Worm (Caenorhabditis elegans) whole organism, young adult: ENCODE results near the gene F59A1.16.

Source experiments
- D2030.7 ChIP-seq: fragments of 200-800 bp; sonication (Bioruptor generic); IDR thresholded peaks from 2 replicates; pipeline ENCODE4 v1.3.6; 2022; ENCODE audit warnings: missing genetic modification reagents, missing genetic modification characterization, missing compliant biosample characterization
- F10E7.11 ChIP-seq: sonication (generic microtip); optimal IDR thresholded peaks from 2 replicates; lab custom pipeline; 2017; ENCODE audit warnings: mild to moderate bottlenecking, missing genetic modification characterization, moderate library complexity, missing compliant biosample characterization
- F33H1.4 ChIP-seq: fragments of 200-800 bp; sonication (Bioruptor generic); IDR thresholded peaks from 2 replicates; pipeline ENCODE4 v1.3.6; 2022; ENCODE audit warnings: missing genetic modification reagents, missing genetic modification characterization, missing compliant biosample characterization
- F49E8.2 ChIP-seq: sonication (generic microtip); optimal IDR thresholded peaks from 3 replicates; lab custom pipeline; 2017; ENCODE audit warnings: missing genetic modification characterization, mild to moderate bottlenecking, missing compliant biosample characterization, antibody characterized with exemption, moderate library complexity; ENCODE audit not compliant: insufficient read depth
- F55B11.4 ChIP-seq: sonication (generic microtip); optimal IDR thresholded peaks from 2 replicates; lab custom pipeline; 2016; ENCODE audit warnings: missing compliant biosample characterization, missing genetic modification characterization, borderline replicate concordance; ENCODE audit not compliant: insufficient read depth
- K11D2.4 ChIP-seq: fragments of 200-800 bp; sonication (Bioruptor generic); IDR thresholded peaks from 2 replicates; pipeline ENCODE4 v1.3.6; 2022; ENCODE audit warnings: missing genetic modification reagents, missing genetic modification characterization, missing compliant biosample characterization
- T07F8.4 ChIP-seq: sonication (generic microtip); optimal IDR thresholded peaks from 2 replicates; lab custom pipeline; 2016; ENCODE audit warnings: mild to moderate bottlenecking, missing genetic modification characterization, moderate library complexity, missing compliant biosample characterization
- Y53F4B.3 ChIP-seq: fragments of 200-800 bp; sonication (Bioruptor generic); IDR thresholded peaks from 2 replicates; pipeline ENCODE4 v1.3.6; 2022; ENCODE audit warnings: missing genetic modification reagents, missing genetic modification characterization, missing compliant biosample characterization
- Y53G8AR.9 ChIP-seq: fragments of 200-800 bp; sonication (Bioruptor generic); conservative IDR thresholded peaks from 2 replicates; pipeline ENCODE4 v1.3.6; 2022; ENCODE audit warnings: missing genetic modification reagents, missing genetic modification characterization, missing compliant biosample characterization
- Y56A3A.18 ChIP-seq: fragments of 200-800 bp; sonication (Bioruptor generic); IDR thresholded peaks from 2 replicates; pipeline ENCODE4 v1.3.6; 2022; ENCODE audit warnings: missing genetic modification reagents, missing genetic modification characterization, missing compliant biosample characterization
- Y79H2A.3 ChIP-seq: fragments of 200-800 bp; sonication (Bioruptor generic); conservative IDR thresholded peaks from 2 replicates; pipeline ENCODE4 v1.3.6; 2022; ENCODE audit warnings: missing genetic modification reagents, missing genetic modification characterization, missing compliant biosample characterization
- ZK185.1 ChIP-seq: sonication (generic microtip); optimal IDR thresholded peaks from 2 replicates; lab custom pipeline; 2016; ENCODE audit warnings: mild to moderate bottlenecking, missing genetic modification characterization, missing compliant biosample characterization; ENCODE audit not compliant: poor library complexity, severe bottlenecking
- akir-1 ChIP-seq: fragments of 200-800 bp; sonication (Bioruptor generic); optimal IDR thresholded peaks from 2 replicates; lab custom pipeline; 2018; ENCODE audit warnings: mild to moderate bottlenecking, missing genetic modification characterization, moderate library complexity, missing compliant biosample characterization
- aptf-3 ChIP-seq: fragments of 200-800 bp; sonication (Bioruptor generic); IDR thresholded peaks from 2 replicates; pipeline ENCODE4 v1.3.6; 2022; ENCODE audit warnings: missing genetic modification characterization, missing compliant biosample characterization
- atf-7 ChIP-seq: sonication (generic microtip); optimal IDR thresholded peaks from 2 replicates; lab custom pipeline; 2017; ENCODE audit warnings: mild to moderate bottlenecking, missing genetic modification characterization, missing compliant biosample characterization
- athp-1 ChIP-seq: sonication (generic microtip); optimal IDR thresholded peaks from 2 replicates; lab custom pipeline; 2017; ENCODE audit warnings: mild to moderate bottlenecking, missing genetic modification characterization, missing compliant biosample characterization
- attf-6 ChIP-seq: fragments of 200-800 bp; sonication (Bioruptor generic); IDR thresholded peaks from 2 replicates; pipeline ENCODE4 v1.3.6; 2022; ENCODE audit warnings: missing genetic modification reagents, missing genetic modification characterization, missing compliant biosample characterization
- bed-1 ChIP-seq: fragments of 200-800 bp; sonication (Bioruptor generic); IDR thresholded peaks from 2 replicates; pipeline ENCODE4 v1.3.6; 2022; ENCODE audit warnings: missing genetic modification reagents, missing genetic modification characterization, missing compliant biosample characterization
- bed-2 ChIP-seq: fragments of 200-800 bp; sonication (Bioruptor generic); IDR thresholded peaks from 2 replicates; pipeline ENCODE4 v1.3.6; 2022; ENCODE audit warnings: missing genetic modification reagents, missing genetic modification characterization, missing compliant biosample characterization
- cebp-1 ChIP-seq, 2 experiments: fragments of 200-800 bp in 1 of 2; sonication (Bioruptor generic) in 1 of 2; sonication (generic microtip) in 1 of 2; IDR thresholded peaks in 1 of 2; optimal IDR thresholded peaks in 1 of 2; 2 replicates each; pipeline versions ENCODE4 v1.3.6 to Lab custom; 2017 to 2022; ENCODE audit warnings: missing compliant biosample characterization in 2 of 2, missing genetic modification characterization in 2 of 2, mild to moderate bottlenecking in 1 of 2, missing genetic modification reagents in 1 of 2, moderate library complexity in 1 of 2
- cebp-2 ChIP-seq: fragments of 200-800 bp; sonication (Bioruptor generic); IDR thresholded peaks from 2 replicates; pipeline ENCODE4 v1.3.6; 2022; ENCODE audit warnings: missing genetic modification characterization, missing compliant biosample characterization
- ceh-40 ChIP-seq: fragments of 200-800 bp; sonication (Bioruptor generic); IDR thresholded peaks from 2 replicates; pipeline ENCODE4 v1.3.6; 2022; ENCODE audit warnings: missing genetic modification characterization, missing compliant biosample characterization
- ceh-58 ChIP-seq: fragments of 200-800 bp; sonication (Bioruptor generic); IDR thresholded peaks from 2 replicates; pipeline ENCODE4 v1.3.6; 2022; ENCODE audit warnings: missing genetic modification characterization, missing compliant biosample characterization
- die-1 ChIP-seq: sonication (generic microtip); optimal IDR thresholded peaks from 2 replicates; lab custom pipeline; 2016; ENCODE audit warnings: missing genotype, mild to moderate bottlenecking, missing genetic modification characterization, missing compliant biosample characterization
- dox-1 ChIP-seq: fragments of 200-800 bp; sonication (Bioruptor generic); IDR thresholded peaks from 2 replicates; pipeline ENCODE4 v1.3.6; 2022; ENCODE audit warnings: missing genetic modification reagents, missing genetic modification characterization, missing compliant biosample characterization
- dpff-1 ChIP-seq: sonication (generic microtip); optimal IDR thresholded peaks from 2 replicates; lab custom pipeline; 2017; ENCODE audit warnings: mild to moderate bottlenecking, missing genetic modification characterization, missing compliant biosample characterization
- egl-44 ChIP-seq: fragments of 200-800 bp; sonication (Bioruptor generic); IDR thresholded peaks from 2 replicates; pipeline ENCODE4 v1.3.6; 2022; ENCODE audit warnings: missing genetic modification reagents, missing genetic modification characterization, missing compliant biosample characterization
- ets-4 ChIP-seq: fragments of 200-800 bp; sonication (Bioruptor generic); optimal IDR thresholded peaks from 2 replicates; lab custom pipeline; 2018; ENCODE audit warnings: mild to moderate bottlenecking, missing genetic modification characterization, missing compliant biosample characterization
- gei-17 ChIP-seq: fragments of 200-800 bp; sonication (Bioruptor generic); optimal IDR thresholded peaks from 2 replicates; lab custom pipeline; 2018; ENCODE audit warnings: mild to moderate bottlenecking, missing genetic modification characterization, missing compliant biosample characterization
- hlh-12 ChIP-seq: sonication (generic microtip); optimal IDR thresholded peaks from 2 replicates; lab custom pipeline; 2016; ENCODE audit warnings: missing genetic modification characterization, missing compliant biosample characterization
- hlh-26 ChIP-seq: fragments of 200-800 bp; sonication (Bioruptor generic); conservative IDR thresholded peaks from 2 replicates; pipeline ENCODE4 v1.3.6; 2022; ENCODE audit warnings: missing genetic modification reagents, missing genetic modification characterization, missing compliant biosample characterization
- hmg-1.2 ChIP-seq: fragments of 200-800 bp; sonication (Bioruptor generic); IDR thresholded peaks from 2 replicates; pipeline ENCODE4 v1.3.6; 2022; ENCODE audit warnings: missing genetic modification reagents, missing genetic modification characterization, missing compliant biosample characterization
- lin-35 ChIP-seq, 3 experiments: fragments of 150-350 bp in 2 of 3; sonication (generic microtip) in 1 of 3; optimal IDR thresholded peaks; 2 replicates each; lab custom pipeline; 2014 to 2018; ENCODE audit warnings: missing biosample characterization in 3 of 3, missing genetic modification characterization in 3 of 3, missing genetic modification reagents in 3 of 3
- lin-40 ChIP-seq: sonication (generic microtip); optimal IDR thresholded peaks from 2 replicates; lab custom pipeline; 2016; ENCODE audit warnings: missing genetic modification characterization, mild to moderate bottlenecking, missing compliant biosample characterization, missing genotype, missing genetic modification reagents
- lsy-27 ChIP-seq: sonication (generic microtip); optimal IDR thresholded peaks from 2 replicates; lab custom pipeline; 2017; ENCODE audit warnings: missing genetic modification characterization, mild to moderate bottlenecking, missing compliant biosample characterization, antibody characterized with exemption, missing genotype, borderline replicate concordance; ENCODE audit not compliant: insufficient read depth
- nfya-2 ChIP-seq: fragments of 200-800 bp; sonication (Bioruptor generic); IDR thresholded peaks from 2 replicates; pipeline ENCODE4 v1.3.6; 2022; ENCODE audit warnings: missing genetic modification reagents, missing genetic modification characterization, missing compliant biosample characterization
- snpc-4 ChIP-seq, 5 experiments: fragments of 150-350 bp in 1 of 5; sonication (generic microtip) in 4 of 5; optimal IDR thresholded peaks; 2 replicates each; lab custom pipeline; 2014 to 2018; ENCODE audit warnings: missing genetic modification characterization in 5 of 5, missing biosample characterization in 3 of 5, antibody characterized with exemption in 2 of 5, mild to moderate bottlenecking in 2 of 5, missing compliant biosample characterization in 2 of 5, missing genotype in 2 of 5, moderate library complexity in 2 of 5, missing genetic modification reagents in 1 of 5
- tbx-9 ChIP-seq: sonication (generic microtip); optimal IDR thresholded peaks from 2 replicates; lab custom pipeline; 2016; ENCODE audit warnings: borderline replicate concordance, missing genetic modification characterization, inconsistent platforms, missing compliant biosample characterization
- xnd-1 ChIP-seq: sonication (generic microtip); optimal IDR thresholded peaks from 2 replicates; lab custom pipeline; 2016; ENCODE audit warnings: missing genotype, missing genetic modification reagents, missing genetic modification characterization, missing compliant biosample characterization
- zim-3 ChIP-seq: sonication (generic microtip); optimal IDR thresholded peaks from 2 replicates; lab custom pipeline; 2017; ENCODE audit warnings: mild to moderate bottlenecking, missing genetic modification characterization, moderate library complexity, missing compliant biosample characterization
- ztf-28 ChIP-seq: fragments of 200-800 bp; sonication (Bioruptor generic); IDR thresholded peaks from 2 replicates; pipeline ENCODE4 v1.3.6; 2022; ENCODE audit warnings: missing genetic modification reagents, missing genetic modification characterization, missing compliant biosample characterization
- ztf-6 ChIP-seq: fragments of 200-800 bp; sonication (Bioruptor generic); IDR thresholded peaks from 2 replicates; pipeline ENCODE4 v1.3.6; 2022; ENCODE audit warnings: missing genetic modification reagents, missing genetic modification characterization, missing compliant biosample characterization

Gene F59A1.16

ce11 chrV:17684857-17685256 is at the start of gene F59A1.16, which contains the start of gene F59A1.6:
F59A1.16 (minus strand) TSS chrV:17684957.
F59A1.6 (plus strand) TSS chrV:17685141.
- TF ChIP-seq T07F8.4 (tag; lab: Kevin White, UChicago) (no peak), gei-17 (GFP tag; lab: Kevin White, UChicago) (no peak), dox-1 (GFP tag; lab: Robert Waterston, UW) (no peak), nfya-2 (GFP tag; lab: Robert Waterston, UW) (no peak), Y56A3A.18 (GFP tag; lab: Robert Waterston, UW) (no peak), Y79H2A.3 (no peak), ztf-6 (GFP tag; lab: Robert Waterston, UW) (no peak)

ce11 chrV:17732516-17732915 is 47.8 kb upstream of the F59A1.16 start, which contains the start of gene twk-42:
twk-42 (minus strand) TSS chrV:17732616.
- TF ChIP-seq aptf-3 (GFP tag; lab: Robert Waterston, UW) (no peak), F55B11.4 (no peak), cebp-1 (GFP tag; IDR thresholded peaks at IDR 0.05; lab: Robert Waterston, UW) (no peak), cebp-1 (tag; optimal IDR thresholded peaks at IDR 0.05; lab: Kevin White, UChicago) (no peak), dpff-1 (no peak)

DNA sequence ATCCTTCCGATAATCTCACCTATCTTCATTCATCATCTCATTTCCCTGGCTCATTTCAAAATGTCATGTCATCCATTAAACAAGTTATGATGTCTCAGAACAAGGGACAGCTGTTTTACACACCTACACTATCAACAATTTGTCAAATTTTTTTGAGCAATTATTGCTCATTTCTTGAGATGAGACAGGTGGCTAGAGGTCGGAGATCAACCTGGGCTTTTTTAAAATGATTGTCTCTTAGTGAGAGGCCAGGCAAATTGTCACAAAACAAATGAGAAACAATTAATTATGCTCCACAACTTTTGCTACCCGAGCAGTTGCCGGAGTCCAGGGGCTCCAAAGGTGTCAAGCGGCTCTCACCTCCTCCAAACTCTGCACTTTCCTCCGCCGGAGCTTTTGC is 44.0 kb upstream of the F59A1.16 start:
- TF ChIP-seq athp-1 (tag; lab: Kevin White, UChicago), result no peak
- no peak for TF ChIP-seq cebp-2
- TF ChIP-seq ZK185.1 (tag; lab: Kevin White, UChicago), result no peak
- TF ChIP-seq Y53F4B.3, result no peak
- TF ChIP-seq bed-2, result no peak
- TF ChIP-seq tbx-9 (tag; lab: Kevin White, UChicago), result no peak
- TF ChIP-seq hlh-26, result no peak
- TF ChIP-seq Y53G8AR.9 (GFP tag; lab: Robert Waterston, UW), result no peak
- TF ChIP-seq lsy-27 (tag; lab: Kevin White, UChicago), result no peak
- no peak for TF ChIP-seq snpc-4 (GFP tag; optimal IDR thresholded peaks at IDR 0.05; lab: Kevin White, UChicago)
- TF ChIP-seq snpc-4 (tag; optimal IDR thresholded peaks at IDR 0.05; lab: Kevin White, UChicago), result no peak
- no peak for TF ChIP-seq zim-3 (tag; lab: Kevin White, UChicago)
- no peak for TF ChIP-seq D2030.7
- TF ChIP-seq atf-7 (tag; lab: Kevin White, UChicago), result no peak
- no peak for TF ChIP-seq ceh-40
- no peak for TF ChIP-seq die-1 (tag; lab: Kevin White, UChicago)
- no peak for TF ChIP-seq K11D2.4 (GFP tag; lab: Robert Waterston, UW)
- TF ChIP-seq attf-6 (GFP tag; lab: Robert Waterston, UW), result no peak
- TF ChIP-seq F49E8.2, result no peak
- TF ChIP-seq F55B11.4, result no peak
- no peak for TF ChIP-seq ztf-28 (GFP tag; lab: Robert Waterston, UW)

- TF ChIP-seq ceh-58 (GFP tag; lab: Robert Waterston, UW) (no peak), nfya-2 (GFP tag; lab: Robert Waterston, UW) (no peak), lsy-27 (tag; lab: Kevin White, UChicago) (no peak), akir-1 (GFP tag; lab: Kevin White, UChicago) (no peak), egl-44 (no peak), hmg-1.2 (no peak), Y53F4B.3 (no peak), lin-40 (tag; lab: Kevin White, UChicago) (no peak), F49E8.2 (no peak), F33H1.4 (no peak), xnd-1 (tag; lab: Kevin White, UChicago) (no peak), hlh-26 (no peak), bed-1 (no peak), lin-35 (GFP tag; optimal IDR thresholded peaks at IDR 0.05; lab: Kevin White, UChicago) (no peak), die-1 (tag; lab: Kevin White, UChicago) (no peak), F10E7.11 (tag; lab: Kevin White, UChicago) (no peak), ets-4 (GFP tag; lab: Kevin White, UChicago) (no peak), hlh-12 (tag; lab: Kevin White, UChicago) (no peak), cebp-2 (no peak)
These were observed 43.6 kb upstream of the F59A1.16 start for ce11 chrV:17728336-17728735.
